Fruit fly (Drosophila melanogaster) Kc167 (cell line): ENCODE results near the gene CG34323.
"Not testable (repeated sequence)": the region's sequence is repeated elsewhere in the genome, so short reads cannot be mapped to it uniquely, and the experiment has no call there.

Source experiments
- Myc ChIP-seq: fragments of >200 bp; optimal IDR thresholded peaks from 2 replicates; lab custom pipeline; 2017; ENCODE audit warnings: missing external identifiers
- Sin3A ChIP-seq: fragments of >200 bp; optimal IDR thresholded peaks from 2 replicates; lab custom pipeline; 2018; ENCODE audit warnings: missing external identifiers
- h ChIP-seq: fragments of >200 bp; optimal IDR thresholded peaks from 3 replicates; lab custom pipeline; 2018; ENCODE audit warnings: missing external identifiers
- insv ChIP-seq: fragments of >200 bp; optimal IDR thresholded peaks from 3 replicates; lab custom pipeline; 2018; ENCODE audit warnings: missing external identifiers
- psq ChIP-seq: fragments of >200 bp; optimal IDR thresholded peaks from 2 replicates; lab custom pipeline; 2017; ENCODE audit warnings: missing external identifiers
- ttk ChIP-seq: sonication (Bioruptor generic); optimal IDR thresholded peaks from 2 replicates; lab custom pipeline; 2017; ENCODE audit warnings: missing external identifiers

The CG34323 gene

DNA sequence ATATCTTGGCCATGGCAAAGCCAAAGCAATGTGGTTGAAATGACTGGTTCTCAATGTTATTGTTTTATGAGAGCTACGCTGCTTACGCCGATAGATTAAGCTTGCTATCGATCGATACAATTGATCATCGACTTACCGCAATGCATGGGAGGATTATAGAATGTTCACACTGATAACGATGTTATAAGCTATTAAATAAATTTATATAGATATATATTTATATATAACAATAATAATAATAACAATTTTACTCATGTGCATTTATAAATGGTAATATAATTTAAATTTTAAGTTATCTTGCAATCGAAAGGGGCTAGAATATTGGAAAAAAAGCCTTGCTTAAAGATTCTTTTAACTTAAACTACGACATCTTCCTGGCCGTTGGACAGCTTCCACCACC lies 2.5 kb downstream of the CG34323 start, which contains the start of gene moon:
TSS of gene moon (minus strand) at position 101 of the 400 bp plus-strand sequence.
- TF ChIP-seq h (no peak), Myc (lab: Kevin White, UChicago) (no peak), ttk (lab: Kevin White, UChicago) (no peak), insv (lab: Kevin White, UChicago) (no peak), psq (lab: Kevin White, UChicago) (no peak), Sin3A (lab: Kevin White, UChicago) (no peak)

dm6 chrX:12073637-12074036 lies 3.4 kb downstream of the CG34323 start:
- no peak for TF ChIP-seq ttk (lab: Kevin White, UChicago)

DNA sequence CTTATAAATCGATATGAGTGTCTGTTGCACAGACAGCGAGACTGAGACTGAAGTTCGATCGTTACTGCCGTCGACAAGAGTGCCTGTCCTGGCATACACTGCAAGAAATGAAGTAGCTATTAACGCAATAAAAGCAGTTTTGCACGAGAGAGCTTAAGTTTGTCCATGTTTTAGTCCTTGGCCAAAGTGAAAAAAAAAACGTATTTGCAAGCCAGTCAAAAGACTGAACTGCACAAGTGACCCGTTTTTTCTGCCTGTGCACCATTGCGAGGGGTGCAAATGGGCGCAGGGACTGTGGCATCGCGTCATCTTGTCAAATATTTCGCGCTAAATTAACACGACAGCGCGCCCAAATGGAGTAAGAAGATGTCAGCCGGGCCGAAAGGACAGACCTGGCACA lies 5.3 kb downstream of the CG34323 start:
- TF ChIP-seq Sin3A (lab: Kevin White, UChicago) = no peak

dm6 chrX:12076243-12076642 lies 6.0 kb downstream of the CG34323 start:
- no peak for TF ChIP-seq Sin3A (lab: Kevin White, UChicago)
- no peak for TF ChIP-seq ttk (lab: Kevin White, UChicago)
- no peak for TF ChIP-seq psq (lab: Kevin White, UChicago)
- no peak for TF ChIP-seq insv (lab: Kevin White, UChicago)
- no peak for TF ChIP-seq Myc (lab: Kevin White, UChicago)
- TF ChIP-seq h = no peak

- no peak for TF ChIP-seq ttk (lab: Kevin White, UChicago)
- no peak for TF ChIP-seq h
- TF ChIP-seq Myc (lab: Kevin White, UChicago) = no peak
- TF ChIP-seq Sin3A (lab: Kevin White, UChicago) = no peak
- no peak for TF ChIP-seq insv (lab: Kevin White, UChicago)
- TF ChIP-seq psq (lab: Kevin White, UChicago) = no peak
Observed at dm6 chrX:12082244-12082643, 12.0 kb downstream of the CG34323 start.

DNA sequence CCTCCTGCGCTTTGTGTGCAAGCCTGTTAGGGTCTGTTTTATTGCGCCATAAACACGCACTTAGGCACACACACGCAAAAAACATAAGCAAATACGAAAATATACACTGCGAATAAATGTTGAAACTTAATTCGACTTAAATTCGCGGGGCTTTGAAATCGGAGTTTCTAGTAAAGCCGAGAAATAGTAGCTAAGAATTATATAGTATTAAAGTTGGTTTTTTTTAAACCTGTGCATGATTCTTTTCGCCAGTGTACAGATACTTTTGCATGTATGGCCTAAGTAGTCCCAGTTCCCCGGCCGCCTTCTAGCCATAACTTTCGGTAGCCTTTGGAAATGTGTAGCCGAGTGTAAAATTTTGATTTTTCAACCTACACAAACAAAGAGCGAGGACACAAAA lies 14.2 kb downstream of the CG34323 start:
- TF ChIP-seq h = no peak
- TF ChIP-seq psq (lab: Kevin White, UChicago) = no peak
- no peak for TF ChIP-seq ttk (lab: Kevin White, UChicago)
- TF ChIP-seq insv (lab: Kevin White, UChicago) = no peak
- no peak for TF ChIP-seq Myc (lab: Kevin White, UChicago)
- TF ChIP-seq Sin3A (lab: Kevin White, UChicago) = no peak

DNA sequence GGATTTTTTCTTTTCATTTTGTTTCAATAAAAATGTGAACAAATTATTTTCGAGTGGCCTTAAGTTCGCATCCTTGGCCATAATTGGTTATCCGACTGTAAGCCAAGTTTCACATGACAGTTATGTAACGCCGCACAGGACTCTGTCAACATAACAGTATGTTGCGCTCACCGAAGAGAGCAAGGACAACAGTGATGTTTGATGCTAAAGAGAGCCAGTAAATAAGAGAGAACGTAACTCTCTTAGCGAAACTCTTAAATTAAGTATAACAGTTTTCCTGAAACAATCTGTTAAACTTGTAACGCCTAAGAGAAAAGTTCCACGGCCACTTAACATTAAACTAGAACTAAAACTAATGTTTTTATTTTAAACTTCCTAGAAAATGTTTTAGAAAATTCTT lies 15.5 kb downstream of the CG34323 start:
- TF ChIP-seq ttk (lab: Kevin White, UChicago) = no peak
- TF ChIP-seq Sin3A (lab: Kevin White, UChicago) = no peak

dm6 chrX:12086925-12087324 lies 16.7 kb downstream of the CG34323 start, which contains the start of gene CG15734:
Gene CG15734 (minus strand): TSS chrX:12087025.
- TF ChIP-seq ttk (lab: Kevin White, UChicago); h; Sin3A (lab: Kevin White, UChicago): not testable (repeated sequence)

- TF ChIP-seq insv (lab: Kevin White, UChicago) = no peak
- no peak for TF ChIP-seq Myc (lab: Kevin White, UChicago)
- no peak for TF ChIP-seq ttk (lab: Kevin White, UChicago)
- TF ChIP-seq Sin3A (lab: Kevin White, UChicago) = no peak
- no peak for TF ChIP-seq h
- TF ChIP-seq psq (lab: Kevin White, UChicago) = no peak
Observed at dm6 chrX:12090195-12090784, 20.1 kb downstream of the CG34323 start.

- TF ChIP-seq Myc (lab: Kevin White, UChicago) (no peak), psq (lab: Kevin White, UChicago) (no peak), insv (lab: Kevin White, UChicago) (no peak), Sin3A (lab: Kevin White, UChicago) (no peak), h (no peak), ttk (lab: Kevin White, UChicago) (no peak)
Observed at dm6 chrX:12103740-12104139, 33.5 kb downstream of the CG34323 start, which contains the start of gene CG11356. Gene CG11356 (minus strand): TSS chrX:12103840.

- TF ChIP-seq ttk (lab: Kevin White, UChicago) (no peak), Myc (lab: Kevin White, UChicago) (no peak), insv (lab: Kevin White, UChicago) (no peak), psq (lab: Kevin White, UChicago) (no peak), Sin3A (lab: Kevin White, UChicago) (no peak), h (no peak)
Observed at dm6 chrX:12104219-12104618, 34.0 kb downstream of the CG34323 start.

dm6 chrX:12106900-12107299 lies 36.7 kb downstream of the CG34323 start, which contains the start of gene CG2750:
Gene CG2750 (plus strand): TSS chrX:12107200.
- TF ChIP-seq ttk (lab: Kevin White, UChicago) (no peak), Myc (lab: Kevin White, UChicago) (no peak), insv (lab: Kevin White, UChicago) (no peak), h (no peak), Sin3A (lab: Kevin White, UChicago) (no peak), psq (lab: Kevin White, UChicago) (no peak)

DNA sequence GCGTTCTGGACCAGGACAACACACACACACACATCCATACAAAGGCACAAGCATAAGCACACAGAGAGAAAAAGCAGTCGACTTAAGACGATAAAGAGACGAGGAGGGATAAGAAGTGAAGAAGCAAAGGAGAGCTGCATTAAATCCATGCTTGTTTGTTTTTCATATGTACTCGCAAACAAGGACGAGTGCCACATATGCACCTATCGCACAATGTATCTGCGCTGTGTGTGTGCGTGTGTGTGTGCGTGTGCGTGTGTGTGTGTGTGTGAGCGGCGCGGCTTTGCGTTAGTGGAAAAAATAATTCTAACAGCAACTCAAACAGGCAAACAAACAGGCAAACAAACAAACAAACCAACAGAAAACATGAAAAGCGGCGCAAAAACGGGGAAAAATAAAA lies 49.1 kb downstream of the CG34323 start:
- TF ChIP-seq psq (lab: Kevin White, UChicago) (no peak), insv (lab: Kevin White, UChicago) (no peak), ttk (lab: Kevin White, UChicago) (no peak), Sin3A (lab: Kevin White, UChicago) (no peak), Myc (lab: Kevin White, UChicago) (no peak), h (no peak)
